Worm (Caenorhabditis elegans) whole organism, L2 larva: ENCODE measurements around the gene scl-2.

ENCODE experiments used
- F13H6.1 ChIP-seq: sonication (generic microtip); optimal IDR thresholded peaks from 2 replicates; lab custom pipeline; 2016; ENCODE audit warnings: missing genetic modification characterization, missing compliant biosample characterization
- R02D3.7 ChIP-seq: fragments of 150-350 bp; optimal IDR thresholded peaks from 2 replicates; lab custom pipeline; 2014; ENCODE audit warnings: missing biosample characterization, missing genetic modification characterization
- Y55F3AM.14 ChIP-seq: fragments of 200-800 bp; sonication (Bioruptor generic); optimal IDR thresholded peaks from 2 replicates; lab custom pipeline; 2018; ENCODE audit warnings: mild to moderate bottlenecking, missing genetic modification characterization, missing compliant biosample characterization
- ZK546.5 ChIP-seq: sonication (generic microtip); optimal IDR thresholded peaks from 2 replicates; lab custom pipeline; 2017; ENCODE audit warnings: missing biosample characterization, missing genetic modification characterization
- alr-1 ChIP-seq: fragments of 150-350 bp; optimal IDR thresholded peaks from 2 replicates; lab custom pipeline; 2014; ENCODE audit warnings: missing biosample characterization, missing genetic modification characterization
- aly-2 ChIP-seq: fragments of 150-350 bp; optimal IDR thresholded peaks from 2 replicates; lab custom pipeline; 2014; ENCODE audit warnings: missing biosample characterization, missing genetic modification characterization
- ama-1 ChIP-seq: fragments of 150-350 bp; optimal IDR thresholded peaks from 2 replicates; lab custom pipeline; 2018; ENCODE audit warnings: inconsistent platforms
- blmp-1 ChIP-seq: sonication (generic microtip); optimal IDR thresholded peaks from 2 replicates; lab custom pipeline; 2017; ENCODE audit warnings: missing genetic modification characterization, mild to moderate bottlenecking, missing compliant biosample characterization, antibody characterized with exemption, moderate library complexity; ENCODE audit not compliant: insufficient read depth
- ceh-16 ChIP-seq: fragments of 150-350 bp; optimal IDR thresholded peaks from 2 replicates; lab custom pipeline; 2014; ENCODE audit warnings: missing biosample characterization, missing genetic modification characterization
- ceh-82 ChIP-seq: fragments of 150-350 bp; optimal IDR thresholded peaks from 2 replicates; lab custom pipeline; 2014; ENCODE audit warnings: missing biosample characterization, missing genetic modification characterization
- dmd-4 ChIP-seq: sonication (generic microtip); optimal IDR thresholded peaks from 2 replicates; lab custom pipeline; 2017; ENCODE audit warnings: missing biosample characterization, missing genetic modification characterization
- egl-27 ChIP-seq: sonication (generic microtip); optimal IDR thresholded peaks from 3 replicates; lab custom pipeline; 2017; ENCODE audit warnings: missing biosample characterization, missing genetic modification reagents, missing genetic modification characterization
- elt-1 ChIP-seq: fragments of 150-350 bp; optimal IDR thresholded peaks from 2 replicates; lab custom pipeline; 2014; ENCODE audit warnings: missing biosample characterization, missing genetic modification characterization
- elt-3 ChIP-seq: sonication (generic microtip); optimal IDR thresholded peaks from 2 replicates; lab custom pipeline; 2017; ENCODE audit warnings: missing biosample characterization, missing genetic modification characterization
- fos-1 ChIP-seq: fragments of 150-350 bp; optimal IDR thresholded peaks from 2 replicates; lab custom pipeline; 2014; ENCODE audit warnings: missing biosample characterization, missing genetic modification characterization
- gmeb-1 ChIP-seq: fragments of 150-350 bp; optimal IDR thresholded peaks from 2 replicates; lab custom pipeline; 2014; ENCODE audit warnings: missing biosample characterization, missing genetic modification characterization
- lin-13 ChIP-seq: fragments of 150-350 bp; optimal IDR thresholded peaks from 2 replicates; lab custom pipeline; 2014; ENCODE audit warnings: missing biosample characterization, missing genetic modification reagents, missing genetic modification characterization
- lin-39 ChIP-seq: fragments of 150-350 bp; optimal IDR thresholded peaks from 2 replicates; lab custom pipeline; 2014; ENCODE audit warnings: missing biosample characterization, missing genetic modification reagents, missing genetic modification characterization
- lsy-2 ChIP-seq, 2 experiments: fragments of 150-350 bp in 1 of 2; sonication (generic microtip) in 1 of 2; optimal IDR thresholded peaks; 2 replicates each; lab custom pipeline; 2014 to 2017; ENCODE audit warnings: missing biosample characterization in 2 of 2, missing genetic modification characterization in 2 of 2
- mbf-1 ChIP-seq: sonication (generic microtip); optimal IDR thresholded peaks from 2 replicates; lab custom pipeline; 2017; ENCODE audit warnings: missing biosample characterization, missing genetic modification characterization
- mdl-1 ChIP-seq, 2 experiments: fragments of 150-350 bp in 1 of 2; sonication (generic microtip) in 1 of 2; optimal IDR thresholded peaks; 2 replicates each; lab custom pipeline; 2017; ENCODE audit warnings: missing biosample characterization in 2 of 2, missing genetic modification characterization in 2 of 2
- nhr-10 ChIP-seq: sonication (generic microtip); optimal IDR thresholded peaks from 2 replicates; lab custom pipeline; 2017; ENCODE audit warnings: missing biosample characterization, missing genetic modification characterization
- nhr-11 ChIP-seq: fragments of 150-350 bp; optimal IDR thresholded peaks from 2 replicates; lab custom pipeline; 2014; ENCODE audit warnings: missing biosample characterization, missing genetic modification characterization
- nhr-12 ChIP-seq: fragments of 150-350 bp; optimal IDR thresholded peaks from 2 replicates; lab custom pipeline; 2014; ENCODE audit warnings: missing biosample characterization, missing genetic modification characterization
- nhr-129 ChIP-seq: fragments of 150-350 bp; optimal IDR thresholded peaks from 2 replicates; lab custom pipeline; 2014; ENCODE audit warnings: missing biosample characterization, missing genetic modification characterization
- nhr-21 ChIP-seq: fragments of 150-350 bp; optimal IDR thresholded peaks from 2 replicates; lab custom pipeline; 2014; ENCODE audit warnings: missing biosample characterization, missing genetic modification characterization
- nhr-23 ChIP-seq: fragments of 150-350 bp; optimal IDR thresholded peaks from 2 replicates; lab custom pipeline; 2014; ENCODE audit warnings: missing biosample characterization, missing genetic modification reagents, missing genetic modification characterization
- nhr-237 ChIP-seq: fragments of 150-350 bp; optimal IDR thresholded peaks from 2 replicates; lab custom pipeline; 2014; ENCODE audit warnings: missing biosample characterization, missing genetic modification characterization
- nhr-25 ChIP-seq: fragments of 150-350 bp; sonication (generic microtip); optimal IDR thresholded peaks from 3 replicates; lab custom pipeline; 2014; ENCODE audit warnings: missing biosample characterization, missing genetic modification characterization
- nhr-6 ChIP-seq: fragments of 150-350 bp; optimal IDR thresholded peaks from 2 replicates; lab custom pipeline; 2014; ENCODE audit warnings: missing biosample characterization, missing genetic modification characterization
- peb-1 ChIP-seq: fragments of 150-350 bp; optimal IDR thresholded peaks from 2 replicates; lab custom pipeline; 2014; ENCODE audit warnings: missing biosample characterization, missing genetic modification characterization
- sem-4 ChIP-seq: fragments of 150-350 bp; optimal IDR thresholded peaks from 2 replicates; lab custom pipeline; 2014; ENCODE audit warnings: missing biosample characterization, missing genetic modification reagents, missing genetic modification characterization
- skn-1 ChIP-seq: sonication (generic microtip); optimal IDR thresholded peaks from 2 replicates; lab custom pipeline; 2017; ENCODE audit warnings: missing biosample characterization, missing genetic modification characterization
- sma-3 ChIP-seq: sonication (generic microtip); optimal IDR thresholded peaks from 2 replicates; lab custom pipeline; 2016; ENCODE audit warnings: missing genetic modification reagents, missing genetic modification characterization, missing compliant biosample characterization
- sma-9 ChIP-seq, 2 experiments: fragments of 150-350 bp in 1 of 2; sonication (generic microtip) in 1 of 2; optimal IDR thresholded peaks; 2 replicates each; lab custom pipeline; 2014 to 2016; ENCODE audit warnings: missing genetic modification characterization in 2 of 2, mild to moderate bottlenecking in 1 of 2, missing biosample characterization in 1 of 2, missing compliant biosample characterization in 1 of 2, missing genetic modification reagents in 1 of 2, moderate library complexity in 1 of 2
- snpc-4 ChIP-seq: fragments of 150-350 bp; optimal IDR thresholded peaks from 2 replicates; lab custom pipeline; 2014; ENCODE audit warnings: missing biosample characterization, missing genetic modification characterization
- unc-55 ChIP-seq: fragments of 150-350 bp; sonication (generic microtip); optimal IDR thresholded peaks from 3 replicates; lab custom pipeline; 2014; ENCODE audit warnings: missing biosample characterization, missing genetic modification reagents, missing genetic modification characterization
- unc-62 ChIP-seq: fragments of 150-350 bp; optimal IDR thresholded peaks from 2 replicates; lab custom pipeline; 2014; ENCODE audit warnings: missing biosample characterization, missing genetic modification reagents, missing genetic modification characterization
- ztf-1 ChIP-seq: fragments of 200-800 bp; sonication (Bioruptor generic); conservative IDR thresholded peaks from 2 replicates; pipeline ENCODE4 v1.3.6; 2022; ENCODE audit warnings: missing genetic modification characterization, missing compliant biosample characterization
- ztf-11 ChIP-seq: sonication (generic microtip); optimal IDR thresholded peaks from 2 replicates; lab custom pipeline; 2017; ENCODE audit warnings: missing biosample characterization, missing genetic modification characterization
- ztf-4 ChIP-seq: fragments of 150-350 bp; optimal IDR thresholded peaks from 2 replicates; lab custom pipeline; 2014; ENCODE audit warnings: missing biosample characterization, missing genetic modification characterization

The scl-2 gene

DNA sequence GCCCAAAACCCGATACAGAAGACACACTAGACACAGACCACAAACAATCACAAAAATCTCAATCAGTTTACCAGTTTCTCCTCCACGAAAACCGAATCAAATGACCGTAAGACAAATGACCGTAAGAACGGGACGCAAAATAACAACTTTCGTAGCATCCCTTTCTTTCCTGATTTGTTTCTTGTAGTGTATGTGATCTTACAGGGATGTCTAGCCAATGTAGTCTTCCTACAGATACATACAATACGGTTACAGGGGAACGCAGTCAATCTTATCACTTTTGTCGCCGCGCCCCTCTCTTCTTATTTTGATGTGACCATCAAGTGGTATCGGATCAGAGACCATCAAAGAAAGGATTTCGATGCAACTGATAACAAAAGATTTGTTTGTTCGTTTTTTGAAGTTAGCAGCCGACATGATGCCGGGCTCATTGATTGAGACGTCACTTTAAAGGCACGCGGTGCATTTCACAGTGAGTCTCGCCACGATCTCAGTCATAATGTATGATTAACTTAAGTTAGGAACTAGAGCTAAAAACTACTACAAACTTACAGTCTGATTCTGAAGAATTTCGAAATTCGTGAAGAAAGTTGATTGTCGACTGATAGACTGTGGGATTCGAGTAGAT lies 18.2 kb downstream of the scl-2 start (continued):
- no peak for TF ChIP-seq snpc-4 (tag; lab: Kevin White, UChicago)
- no peak for TF ChIP-seq egl-27 (tag; lab: Kevin White, UChicago)
- TF ChIP-seq nhr-21 (tag; lab: Kevin White, UChicago), result peak; percentile 48
- no peak for TF ChIP-seq ztf-4 (tag; lab: Kevin White, UChicago)
- TF ChIP-seq lin-39 (tag; lab: Kevin White, UChicago), result no peak

ce11 chrIV:13076620-13077019 lies 19.1 kb downstream of the scl-2 start, which contains the start of gene C39E9.7:
Gene C39E9.7 (minus strand): TSS chrIV:13076720.
- no peak for TF ChIP-seq ceh-16 (tag; lab: Kevin White, UChicago)
- no peak for TF ChIP-seq gmeb-1 (tag; lab: Kevin White, UChicago)
- TF ChIP-seq unc-62, result no peak
- no peak for TF ChIP-seq blmp-1 (tag; lab: Kevin White, UChicago)
- no peak for TF ChIP-seq fos-1 (tag; lab: Kevin White, UChicago)
- no peak for TF ChIP-seq alr-1
- no peak for TF ChIP-seq skn-1 (tag; lab: Kevin White, UChicago)
- no peak for TF ChIP-seq nhr-23 (tag; lab: Kevin White, UChicago)
- TF ChIP-seq R02D3.7 (tag; lab: Kevin White, UChicago), result no peak
- TF ChIP-seq Y55F3AM.14 (GFP tag; lab: Kevin White, UChicago), result no peak
- TF ChIP-seq nhr-129 (tag; lab: Kevin White, UChicago), result no peak
- TF ChIP-seq sem-4 (tag; lab: Kevin White, UChicago), result no peak
- no peak for TF ChIP-seq F13H6.1
- TF ChIP-seq sma-9 (GFP tag; optimal IDR thresholded peaks at IDR 0.05; lab: Kevin White, UChicago), result no peak
- TF ChIP-seq sma-9 (tag; optimal IDR thresholded peaks at IDR 0.05; lab: Kevin White, UChicago), result no peak
- TF ChIP-seq nhr-12, result no peak
- no peak for TF ChIP-seq egl-27 (tag; lab: Kevin White, UChicago)
- no peak for TF ChIP-seq nhr-6
- TF ChIP-seq, all 48 proteins: peak for 0

DNA sequence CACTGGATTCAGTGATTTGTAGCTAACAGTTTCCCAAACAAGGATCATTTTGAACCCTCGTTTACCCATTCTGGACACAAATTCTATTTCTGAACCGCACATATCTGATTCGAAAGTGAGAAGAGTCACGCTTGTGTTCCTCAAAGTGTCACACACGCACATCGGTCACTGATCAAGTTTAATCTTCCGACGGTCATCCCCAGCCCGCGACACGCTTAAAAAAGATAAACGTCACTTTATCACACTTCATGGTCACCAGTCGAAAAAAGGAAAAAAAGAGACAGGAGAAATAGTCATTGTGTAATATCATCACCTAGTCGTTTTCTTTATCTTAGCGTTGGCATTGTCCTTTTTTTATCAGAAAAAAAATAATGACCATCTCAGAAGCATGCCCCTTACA lies 20.2 kb downstream of the scl-2 start:
- TF ChIP-seq nhr-25 (tag; lab: Kevin White, UChicago) (peak; percentile 76), blmp-1 (tag; lab: Kevin White, UChicago) (peak; percentile 72), nhr-129 (tag; lab: Kevin White, UChicago) (peak; percentile 55), sma-3 (GFP tag; lab: Kevin White, UChicago) (peak; percentile 49), elt-3 (tag; lab: Kevin White, UChicago) (no peak), nhr-21 (tag; lab: Kevin White, UChicago) (peak; percentile 86), mbf-1 (tag; lab: Kevin White, UChicago) (no peak), mdl-1 (tag; optimal IDR thresholded peaks at IDR 0.05; lab: Kevin White, UChicago) (peak in 1 of 2 experiments; percentile 29), sma-9 (GFP tag; optimal IDR thresholded peaks at IDR 0.05; lab: Kevin White, UChicago) (peak; percentile 87), sma-9 (tag; optimal IDR thresholded peaks at IDR 0.05; lab: Kevin White, UChicago) (no peak), F13H6.1 (no peak), Y55F3AM.14 (GFP tag; lab: Kevin White, UChicago) (no peak), skn-1 (tag; lab: Kevin White, UChicago) (no peak)
- TF ChIP-seq, all 48 proteins: peak for 7

ce11 chrIV:13078342-13078741 lies 20.8 kb downstream of the scl-2 start:
- TF ChIP-seq snpc-4 (tag; lab: Kevin White, UChicago), result no peak
- no peak for TF ChIP-seq nhr-237 (tag; lab: Kevin White, UChicago)
- TF ChIP-seq ztf-11, result no peak
- no peak for TF ChIP-seq unc-55 (GFP tag; lab: Kevin White, UChicago)
- TF ChIP-seq sma-9 (GFP tag; optimal IDR thresholded peaks at IDR 0.05; lab: Kevin White, UChicago), result no peak
- TF ChIP-seq sma-9 (tag; optimal IDR thresholded peaks at IDR 0.05; lab: Kevin White, UChicago), result no peak
- no peak for TF ChIP-seq sem-4 (tag; lab: Kevin White, UChicago)
- TF ChIP-seq nhr-10 (tag; lab: Kevin White, UChicago), result no peak
- no peak for TF ChIP-seq F13H6.1
- no peak for TF ChIP-seq nhr-129 (tag; lab: Kevin White, UChicago)
- TF ChIP-seq peb-1 (tag; lab: Kevin White, UChicago), result no peak
- TF ChIP-seq nhr-23 (tag; lab: Kevin White, UChicago), result no peak
- TF ChIP-seq blmp-1 (tag; lab: Kevin White, UChicago), result no peak

DNA sequence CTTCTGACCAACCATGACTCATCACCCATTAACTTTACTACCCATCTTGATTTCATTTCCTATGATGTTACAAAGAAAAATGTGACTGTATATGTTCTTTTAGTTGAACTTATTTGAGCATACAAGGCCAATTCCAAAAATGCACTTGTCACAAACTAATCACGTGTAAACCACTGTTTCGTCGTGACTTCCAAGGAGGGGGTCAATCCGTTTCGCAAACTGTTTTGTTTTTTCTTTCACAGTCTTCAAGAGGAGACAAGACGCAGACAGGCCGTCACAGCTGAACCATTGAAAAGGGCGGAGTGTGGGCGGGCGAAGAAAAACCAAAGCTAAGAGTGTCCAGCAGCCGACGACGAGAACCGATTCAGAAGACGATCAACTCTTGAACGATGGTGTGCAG lies 21.6 kb downstream of the scl-2 start, which contains the start of gene C39E9.8:
Gene C39E9.8, plus strand, starts transcription at position 328 of the 400 bp plus-strand sequence.
- TF ChIP-seq nhr-6 (peak; percentile 14), ceh-82 (tag; lab: Kevin White, UChicago) (no peak), mbf-1 (tag; lab: Kevin White, UChicago) (no peak), nhr-25 (tag; lab: Kevin White, UChicago) (peak; percentile 94), ama-1 (lab: Kevin White, UChicago) (no peak), nhr-11 (no peak), F13H6.1 (no peak), peb-1 (tag; lab: Kevin White, UChicago) (no peak), ZK546.5 (tag; lab: Kevin White, UChicago) (no peak), mdl-1 (tag; optimal IDR thresholded peaks at IDR 0.05; lab: Kevin White, UChicago) (no peak), lin-13 (GFP tag; lab: Kevin White, UChicago) (no peak), nhr-12 (no peak), elt-1 (tag; lab: Kevin White, UChicago) (no peak), fos-1 (tag; lab: Kevin White, UChicago) (peak; percentile 41), dmd-4 (tag; lab: Kevin White, UChicago) (no peak), lsy-2 (tag; optimal IDR thresholded peaks at IDR 0.05; lab: Kevin White, UChicago) (no peak), nhr-10 (tag; lab: Kevin White, UChicago) (no peak), ztf-1 (GFP tag; lab: Robert Waterston, UW) (no peak), Y55F3AM.14 (GFP tag; lab: Kevin White, UChicago) (peak; percentile 23), aly-2 (tag; lab: Kevin White, UChicago) (no peak)
